Fruit fly (Drosophila melanogaster) whole organism, embryonic: ENCODE data around the gene CG1909.

Experiments
- CG8089 ChIP-seq: fragments of 200-800 bp; sonication (Bioruptor generic); optimal IDR thresholded peaks from 3 replicates; lab custom pipeline; 2016; ENCODE audit warnings: missing biosample characterization, missing genetic modification characterization
- amos ChIP-seq: fragments of 200-800 bp; sonication (Bioruptor generic); IDR thresholded peaks from 2 replicates; pipeline ENCODE4 v1.3.6; 2022; ENCODE audit warnings: missing biosample characterization, missing genetic modification characterization; ENCODE audit not compliant: partially characterized antibody

DNA sequence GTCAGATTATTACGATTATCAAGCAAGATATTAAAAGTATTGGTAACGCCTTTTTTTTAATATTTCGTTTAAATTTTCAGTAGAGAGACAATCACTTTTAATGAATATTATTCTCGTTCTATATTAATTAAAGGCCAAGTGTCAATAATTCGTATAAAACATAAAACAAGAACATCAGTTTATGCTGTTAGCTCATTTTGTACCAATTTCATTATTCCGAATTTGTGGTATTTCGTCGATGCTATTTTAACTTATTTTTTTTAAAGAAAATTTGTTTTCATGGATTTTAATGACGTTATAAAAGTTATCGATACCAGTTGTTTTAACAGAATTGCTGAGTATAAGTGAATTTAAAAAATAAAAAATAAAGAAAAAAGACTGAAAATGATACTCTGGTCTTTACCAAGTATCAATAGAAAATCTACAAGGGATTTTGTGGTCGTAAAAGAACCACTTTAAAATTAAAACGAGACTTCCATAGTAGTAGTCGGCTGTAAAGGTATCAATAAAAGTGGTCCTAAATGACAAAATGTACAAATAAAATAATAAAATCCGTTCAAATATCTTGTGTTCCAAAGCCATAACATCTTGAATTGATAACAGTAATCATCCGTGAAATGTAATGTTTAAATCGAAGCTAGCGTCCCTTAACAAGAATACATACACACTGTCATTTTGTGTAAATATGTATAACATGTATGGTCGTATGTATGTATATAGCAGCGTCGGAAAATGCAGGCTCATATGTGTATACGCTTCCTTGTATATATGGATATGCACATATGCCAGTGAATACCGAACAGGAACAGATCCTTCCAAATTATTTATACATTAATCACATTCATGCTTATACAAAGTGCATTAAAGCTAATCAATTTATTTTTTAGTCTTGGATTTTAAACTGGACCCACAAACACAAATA, 27.8 kb downstream of the CG1909 start, which contains the start of gene Eph:
- TF ChIP-seq CG8089 (GFP tag; lab: Kevin White, UChicago) (no peak), amos (GFP tag; lab: Robert Waterston, UW) (no peak)
